Worm (Caenorhabditis elegans) whole organism, L4 larva: Measurements from ENCODE around the gene rps-12.

Experiments used
- F37D6.2 ChIP-seq: sonication (generic microtip); optimal IDR thresholded peaks from 2 replicates; lab custom pipeline; 2016; ENCODE audit warnings: mild to moderate bottlenecking, missing genetic modification characterization, missing compliant biosample characterization
- R02D3.7 ChIP-seq: fragments of 150-350 bp; sonication (generic microtip); optimal IDR thresholded peaks from 3 replicates; lab custom pipeline; 2014; ENCODE audit warnings: missing biosample characterization, missing genetic modification characterization
- T20F7.1 ChIP-seq: fragments of 200-800 bp; sonication (Bioruptor generic); optimal IDR thresholded peaks from 2 replicates; lab custom pipeline; 2018; ENCODE audit warnings: mild to moderate bottlenecking, missing genetic modification characterization, missing compliant biosample characterization
- Y105C5A.15 ChIP-seq: fragments of 200-800 bp; sonication (Bioruptor generic); IDR thresholded peaks from 2 replicates; pipeline ENCODE4 v1.3.6; 2022; ENCODE audit warnings: missing genetic modification characterization, missing compliant biosample characterization
- Y5F2A.4 ChIP-seq: fragments of 200-800 bp; sonication (Bioruptor generic); optimal IDR thresholded peaks from 2 replicates; lab custom pipeline; 2018; ENCODE audit warnings: mild to moderate bottlenecking, missing genetic modification characterization, missing compliant biosample characterization
- Y75B8A.6 ChIP-seq: fragments of 200-800 bp; sonication (Bioruptor generic); IDR thresholded peaks from 2 replicates; pipeline ENCODE4 v1.3.6; 2022; ENCODE audit warnings: missing genetic modification reagents, missing genetic modification characterization, missing compliant biosample characterization
- aha-1 ChIP-seq: fragments of 150-350 bp; peaks from one replicate; lab custom pipeline; 2014; ENCODE audit warnings: missing biosample characterization, missing genetic modification characterization
- ama-1 ChIP-seq: fragments of 150-350 bp; optimal IDR thresholded peaks from 2 replicates; lab custom pipeline; 2014; ENCODE audit warnings: inconsistent platforms, mixed read lengths
- ceh-62 ChIP-seq: sonication (generic microtip); optimal IDR thresholded peaks from 2 replicates; lab custom pipeline; 2017; ENCODE audit warnings: missing biosample characterization, missing genetic modification characterization
- cey-2 ChIP-seq: sonication (generic microtip); optimal IDR thresholded peaks from 3 replicates; lab custom pipeline; 2017; ENCODE audit warnings: missing genetic modification characterization, mild to moderate bottlenecking, missing compliant biosample characterization, antibody characterized with exemption, borderline replicate concordance; ENCODE audit not compliant: insufficient read depth
- daf-19 ChIP-seq: fragments of 200-800 bp; sonication (Bioruptor generic); conservative IDR thresholded peaks from 2 replicates; pipeline ENCODE4 v1.3.6; 2022; ENCODE audit warnings: missing genetic modification characterization, missing compliant biosample characterization
- dmd-8 ChIP-seq: fragments of 200-800 bp; sonication (Bioruptor generic); IDR thresholded peaks from 2 replicates; pipeline ENCODE4 v1.3.6; 2022; ENCODE audit warnings: missing genetic modification characterization, missing compliant biosample characterization
- dpl-1 ChIP-seq: fragments of 150-350 bp; optimal IDR thresholded peaks from 2 replicates; lab custom pipeline; 2014; ENCODE audit warnings: missing biosample characterization, missing genetic modification reagents, missing genetic modification characterization
- duxl-1 ChIP-seq: sonication (generic microtip); optimal IDR thresholded peaks from 2 replicates; lab custom pipeline; 2016; ENCODE audit warnings: mild to moderate bottlenecking, missing genetic modification characterization, moderate library complexity, missing compliant biosample characterization; ENCODE audit not compliant: poor library complexity
- dve-1 ChIP-seq: sonication (generic microtip); optimal IDR thresholded peaks from 2 replicates; lab custom pipeline; 2017; ENCODE audit warnings: antibody characterized with exemption, mild to moderate bottlenecking, missing genetic modification characterization, missing compliant biosample characterization; ENCODE audit not compliant: insufficient read depth
- fos-1 ChIP-seq: fragments of 150-350 bp; optimal IDR thresholded peaks from 2 replicates; lab custom pipeline; 2014; ENCODE audit warnings: missing biosample characterization, missing genetic modification characterization
- hmg-1.1 ChIP-seq: fragments of 200-800 bp; sonication (Bioruptor generic); IDR thresholded peaks from 2 replicates; pipeline ENCODE4 v1.3.6; 2022; ENCODE audit warnings: missing genetic modification reagents, missing genetic modification characterization, missing compliant biosample characterization
- lin-13 ChIP-seq: fragments of 150-350 bp; optimal IDR thresholded peaks from 2 replicates; lab custom pipeline; 2014; ENCODE audit warnings: missing biosample characterization, missing genetic modification reagents, missing genetic modification characterization
- lin-15B ChIP-seq: fragments of 150-350 bp; sonication (generic microtip); optimal IDR thresholded peaks from 3 replicates; lab custom pipeline; 2014; ENCODE audit warnings: missing biosample characterization, missing genetic modification characterization
- lin-39 ChIP-seq: fragments of 150-350 bp; optimal IDR thresholded peaks from 2 replicates; lab custom pipeline; 2014; ENCODE audit warnings: missing biosample characterization, missing genetic modification reagents, missing genetic modification characterization
- mdl-1 ChIP-seq, 2 experiments: fragments of 150-350 bp in 1 of 2; sonication (generic microtip) in 1 of 2; optimal IDR thresholded peaks; 2 replicates each; lab custom pipeline; 2014 to 2017; ENCODE audit warnings: missing biosample characterization in 2 of 2, missing genetic modification characterization in 2 of 2
- mdt-29 ChIP-seq: fragments of 200-800 bp; sonication (Bioruptor generic); IDR thresholded peaks from 2 replicates; pipeline ENCODE4 v1.3.6; 2022; ENCODE audit warnings: missing genetic modification reagents, missing genetic modification characterization, missing compliant biosample characterization
- mes-2 ChIP-seq: sonication (generic microtip); optimal IDR thresholded peaks from 2 replicates; lab custom pipeline; 2016; ENCODE audit warnings: missing genotype, mild to moderate bottlenecking, missing genetic modification characterization, missing compliant biosample characterization; ENCODE audit not compliant: poor library complexity, severe bottlenecking
- mxl-2 ChIP-seq: fragments of 200-800 bp; sonication (Bioruptor generic); conservative IDR thresholded peaks from 2 replicates; pipeline ENCODE4 v1.3.6; 2022; ENCODE audit warnings: missing genetic modification reagents, missing genetic modification characterization, missing compliant biosample characterization
- mxl-3 ChIP-seq: fragments of 200-800 bp; sonication (Bioruptor generic); optimal IDR thresholded peaks from 2 replicates; lab custom pipeline; 2018; ENCODE audit warnings: mild to moderate bottlenecking, missing genetic modification characterization, missing compliant biosample characterization
- nhr-10 ChIP-seq: fragments of 150-350 bp; optimal IDR thresholded peaks from 2 replicates; lab custom pipeline; 2014; ENCODE audit warnings: missing biosample characterization, missing genetic modification characterization
- nhr-102 ChIP-seq: sonication (generic microtip); optimal IDR thresholded peaks from 2 replicates; lab custom pipeline; 2016; ENCODE audit warnings: mild to moderate bottlenecking, missing genetic modification characterization, moderate library complexity, missing compliant biosample characterization
- nhr-111 ChIP-seq: fragments of 200-800 bp; sonication (Bioruptor generic); optimal IDR thresholded peaks from 2 replicates; lab custom pipeline; 2018; ENCODE audit warnings: mild to moderate bottlenecking, missing genetic modification characterization, missing compliant biosample characterization
- nhr-28 ChIP-seq: fragments of 150-350 bp; optimal IDR thresholded peaks from 2 replicates; lab custom pipeline; 2014; ENCODE audit warnings: missing biosample characterization, missing genetic modification characterization
- nhr-42 ChIP-seq: fragments of 200-800 bp; sonication (Bioruptor generic); IDR thresholded peaks from 2 replicates; pipeline ENCODE4 v1.3.6; 2022; ENCODE audit warnings: missing genetic modification characterization, missing compliant biosample characterization
- nhr-48 ChIP-seq: sonication (generic microtip); optimal IDR thresholded peaks from 2 replicates; lab custom pipeline; 2016; ENCODE audit warnings: mild to moderate bottlenecking, missing genetic modification characterization, missing compliant biosample characterization
- nhr-76 ChIP-seq: fragments of 150-350 bp; optimal IDR thresholded peaks from 2 replicates; lab custom pipeline; 2014; ENCODE audit warnings: missing biosample characterization, missing genetic modification characterization
- nhr-77 ChIP-seq: fragments of 150-350 bp; optimal IDR thresholded peaks from 2 replicates; lab custom pipeline; 2014; ENCODE audit warnings: missing biosample characterization, missing genetic modification characterization
- pha-4 ChIP-seq, 2 experiments: fragments of 150-350 bp in 1 of 2; fragments of 200-800 bp in 1 of 2; sonication (Bioruptor generic) in 1 of 2; IDR thresholded peaks in 1 of 2; optimal IDR thresholded peaks in 1 of 2; 2 replicates each; pipeline versions ENCODE4 v1.3.6 to Lab custom; 2014 to 2022; ENCODE audit warnings: missing genetic modification characterization in 2 of 2, missing genetic modification reagents in 2 of 2, missing biosample characterization in 1 of 2, missing compliant biosample characterization in 1 of 2
- pqm-1 ChIP-seq: sonication (generic microtip); optimal IDR thresholded peaks from 2 replicates; lab custom pipeline; 2017; ENCODE audit warnings: missing biosample characterization, missing genetic modification characterization
- rbr-2 ChIP-seq: sonication (generic microtip); optimal IDR thresholded peaks from 2 replicates; lab custom pipeline; 2016; ENCODE audit warnings: missing genotype, missing genetic modification characterization, missing compliant biosample characterization
- set-16 ChIP-seq: fragments of 200-800 bp; sonication (Bioruptor generic); IDR thresholded peaks from 2 replicates; pipeline ENCODE4 v1.3.6; 2022; ENCODE audit warnings: missing genetic modification reagents, missing genetic modification characterization, missing compliant biosample characterization
- snpc-1.2 ChIP-seq: fragments of 200-800 bp; sonication (Bioruptor generic); IDR thresholded peaks from 2 replicates; pipeline ENCODE4 v1.3.6; 2022; ENCODE audit warnings: missing genetic modification reagents, missing genetic modification characterization, missing compliant biosample characterization
- spr-1 ChIP-seq: sonication (generic microtip); optimal IDR thresholded peaks from 2 replicates; lab custom pipeline; 2016; ENCODE audit warnings: mild to moderate bottlenecking, missing genetic modification characterization, missing compliant biosample characterization
- unc-39 ChIP-seq: sonication (generic microtip); optimal IDR thresholded peaks from 2 replicates; lab custom pipeline; 2017; ENCODE audit warnings: missing biosample characterization, missing genetic modification characterization
- unc-62 ChIP-seq, 3 experiments: fragments of 150-350 bp in 1 of 3; sonication (generic microtip); optimal IDR thresholded peaks in 2 of 3; peaks in 1 of 3; 1 replicate in 1 of 3; 2 replicates in 2 of 3; lab custom pipeline; 2014 to 2017; ENCODE audit warnings: missing biosample characterization in 3 of 3, missing genetic modification characterization in 3 of 3, missing genetic modification reagents in 3 of 3, missing genotype in 1 of 3
- zip-2 ChIP-seq: fragments of 150-350 bp; optimal IDR thresholded peaks from 2 replicates; lab custom pipeline; 2014; ENCODE audit warnings: missing biosample characterization, missing genetic modification characterization
- ztf-7 ChIP-seq: fragments of 150-350 bp; optimal IDR thresholded peaks from 2 replicates; lab custom pipeline; 2014; ENCODE audit warnings: missing biosample characterization, missing genetic modification characterization

Gene rps-12

DNA sequence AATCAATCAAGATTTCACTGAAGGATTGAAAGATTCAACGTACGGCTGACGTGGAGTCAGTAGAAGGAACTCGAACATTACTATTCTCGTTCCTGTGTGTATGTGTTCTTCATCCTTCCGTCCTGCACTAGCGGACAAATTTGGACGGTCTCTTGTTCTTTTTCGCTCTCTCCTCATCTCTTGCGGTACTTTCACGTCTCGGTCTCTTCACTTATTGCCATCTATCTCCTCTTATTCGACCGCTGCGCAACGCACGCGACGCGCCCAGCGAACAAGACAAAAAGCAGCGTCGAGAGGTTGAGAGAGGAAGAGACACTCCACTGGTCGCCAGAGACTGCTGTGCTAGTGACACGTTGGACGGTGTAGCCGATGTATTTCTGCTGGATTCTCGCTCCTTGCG is 36.4 kb downstream of the rps-12 start (continued):
- TF ChIP-seq set-16 (GFP tag; lab: Robert Waterston, UW) (peak; percentile 70), mdl-1 (tag; optimal IDR thresholded peaks at IDR 0.05; lab: Kevin White, UChicago) (peak; percentile 66 to 78), ceh-62 (tag; lab: Kevin White, UChicago) (no peak), mes-2 (tag; lab: Kevin White, UChicago) (peak; percentile 74), aha-1 (tag; lab: Kevin White, UChicago) (peak; percentile 98), nhr-42 (no peak), spr-1 (tag; lab: Kevin White, UChicago) (no peak), mxl-2 (GFP tag; lab: Robert Waterston, UW) (no peak), nhr-48 (peak; percentile 41), nhr-10 (no peak), snpc-1.2 (GFP tag; lab: Robert Waterston, UW) (peak; percentile 57; the same call in 1 of the 2 replicates), Y75B8A.6 (GFP tag; lab: Robert Waterston, UW) (no peak), pqm-1 (peak; percentile 21), nhr-76 (tag; lab: Kevin White, UChicago) (no peak), lin-13 (peak; percentile 48), lin-39 (tag; lab: Kevin White, UChicago) (no peak), F37D6.2 (no peak), rbr-2 (tag; lab: Kevin White, UChicago) (peak; percentile 58), daf-19 (GFP tag; lab: Robert Waterston, UW) (no peak), dpl-1 (GFP tag; lab: Kevin White, UChicago) (peak; percentile 26), cey-2 (tag; lab: Kevin White, UChicago) (no peak), pha-4 (GFP tag; IDR thresholded peaks at IDR 0.05; lab: Robert Waterston, UW) (peak; percentile 17; the same call in 1 of the 2 replicates), pha-4 (tag; optimal IDR thresholded peaks at IDR 0.05; lab: Kevin White, UChicago) (no peak), nhr-111 (peak; percentile 3), mdt-29 (GFP tag; lab: Robert Waterston, UW) (peak; percentile 23; the same call in 1 of the 2 replicates), T20F7.1 (GFP tag; lab: Kevin White, UChicago) (no peak), nhr-102 (no peak), nhr-77 (peak; percentile 46), dve-1 (tag; lab: Kevin White, UChicago) (peak; percentile 63), R02D3.7 (tag; lab: Kevin White, UChicago) (no peak)
- TF ChIP-seq, all 104 proteins: peak for 44

ce11 chrIII:5717173-5717748 is 38.2 kb downstream of the rps-12 start:
- TF ChIP-seq Y5F2A.4 (GFP tag; lab: Kevin White, UChicago) (no peak), zip-2 (tag; lab: Kevin White, UChicago) (no peak), ama-1 (lab: Kevin White, UChicago) (peak; percentile 67), cey-2 (tag; lab: Kevin White, UChicago) (no peak), unc-62 (GFP tag; optimal IDR thresholded peaks at IDR 0.05 in 1 of 2; lab: Kevin White, UChicago) (peak in 1 of 2 experiments; percentile 85), unc-62 (tag; optimal IDR thresholded peaks at IDR 0.05; lab: Kevin White, UChicago) (no peak), Y105C5A.15 (GFP tag; lab: Robert Waterston, UW) (0 out of 2 replicates have a peak, but pooled peaks have one; percentile 35), daf-19 (GFP tag; lab: Robert Waterston, UW) (peak; percentile 64; the same call in 1 of the 2 replicates)
- TF ChIP-seq, all 104 proteins: peak for 4

DNA sequence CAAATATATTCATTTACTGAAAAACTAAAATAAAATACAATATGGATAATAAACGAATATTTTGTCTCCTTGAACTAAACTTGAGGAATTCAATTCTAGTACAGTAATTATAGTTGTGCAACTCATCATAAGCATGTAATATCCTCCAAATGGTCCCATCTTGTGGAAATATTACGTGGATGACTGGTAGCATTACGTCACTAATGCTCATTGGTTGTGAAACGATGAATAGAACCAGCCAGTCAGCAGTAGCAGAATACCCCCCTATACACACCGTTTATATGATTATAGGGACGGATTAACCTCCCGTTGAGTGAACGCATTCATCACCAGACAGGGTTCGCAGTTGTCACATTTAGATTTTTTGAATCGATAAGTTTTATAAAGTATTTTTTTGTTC is 39.3 kb downstream of the rps-12 start:
- TF ChIP-seq unc-39 (tag; lab: Kevin White, UChicago) (no peak), dmd-8 (GFP tag; lab: Robert Waterston, UW) (no peak), ztf-7 (tag; lab: Kevin White, UChicago) (no peak), nhr-28 (tag; lab: Kevin White, UChicago) (no peak), mxl-3 (GFP tag; lab: Kevin White, UChicago) (no peak), hmg-1.1 (no peak), lin-15B (tag; lab: Kevin White, UChicago) (no peak), fos-1 (tag; lab: Kevin White, UChicago) (no peak), duxl-1 (tag; lab: Kevin White, UChicago) (no peak)
